Fruit fly (Drosophila melanogaster): ENCODE data around the gene robl37BC.

robl37BC gene

dm6 chr2L:19002959-19003371, 7.7 kb upstream of the robl37BC start, which contains the start of gene CG31793 (continued):
- TF ChIP-seq CG17912 (GFP tag; optimal IDR thresholded peaks at IDR 0.05): no peak
- TF ChIP-seq CG11696 (GFP tag; IDR thresholded peaks at IDR 0.05): 0 out of 2 replicates have a peak, but pooled peaks have one; percentile 27
- no peak for TF ChIP-seq prd (optimal IDR thresholded peaks at IDR 0.05)
- 0 out of 3 replicates have a peak, but pooled peaks have one; percentile 17 for TF ChIP-seq prd (GFP tag; IDR thresholded peaks at IDR 0.05)
- TF ChIP-seq az2 (GFP tag; optimal IDR thresholded peaks at IDR 0.05): peak; percentile 29
- no peak for TF ChIP-seq crc (GFP tag; optimal IDR thresholded peaks at IDR 0.05)
- no peak for TF ChIP-seq fd102C (GFP tag; optimal IDR thresholded peaks at IDR 0.05)
- peak; percentile 45 for TF ChIP-seq fd3F (GFP tag; optimal IDR thresholded peaks at IDR 0.05)
- no peak for TF ChIP-seq abd-A (tag; optimal IDR thresholded peaks at IDR 0.05)
- TF ChIP-seq CG3847 (GFP tag; IDR thresholded peaks at IDR 0.05): 0 out of 2 replicates have a peak, but pooled peaks have one; percentile 12
- TF ChIP-seq H2.0 (GFP tag; IDR thresholded peaks at IDR 0.05): 0 out of 2 replicates have a peak, but pooled peaks have one; percentile 22
- TF ChIP-seq pnt (GFP tag; optimal IDR thresholded peaks at IDR 0.05): no peak
- no peak for TF ChIP-seq sna (GFP tag; IDR thresholded peaks at IDR 0.05; ENCODE audit: partially characterized antibody)
- TF ChIP-seq E2f1 (GFP tag; IDR thresholded peaks at IDR 0.05): peak; percentile 25; the same call in 1 of the 2 replicates
- TF ChIP-seq da (GFP tag; optimal IDR thresholded peaks at IDR 0.05): no peak
- TF ChIP-seq Rx (GFP tag; IDR thresholded peaks at IDR 0.05): no peak
- peak; percentile 39; the same call in 1 of the 2 replicates for TF ChIP-seq CG6689 (GFP tag; IDR thresholded peaks at IDR 0.05)
- peak; percentile 41 for TF ChIP-seq Sox100B (GFP tag; optimal IDR thresholded peaks at IDR 0.05)
- no peak for TF ChIP-seq CG9215 (GFP tag; IDR thresholded peaks at IDR 0.05)
- TF ChIP-seq CG32532 (GFP tag; IDR thresholded peaks at IDR 0.05): peak; percentile 71; the same call in 1 of the 2 replicates
- peak; percentile 33 for TF ChIP-seq scrt (GFP tag; optimal IDR thresholded peaks at IDR 0.05)
- TF ChIP-seq Dfd (GFP tag; optimal IDR thresholded peaks at IDR 0.05): no peak
- TF ChIP-seq CG9609 (GFP tag; optimal IDR thresholded peaks at IDR 0.05): no peak
- peak; percentile 56 for TF ChIP-seq CG6854 (GFP tag; optimal IDR thresholded peaks at IDR 0.05)
- no peak for TF ChIP-seq jumu (GFP tag; optimal IDR thresholded peaks at IDR 0.05)
- TF ChIP-seq Lhr (GFP tag; optimal IDR thresholded peaks at IDR 0.05): no peak
- peak; percentile 23 for TF ChIP-seq Oli (tag; optimal IDR thresholded peaks at IDR 0.05)
- TF ChIP-seq psq (GFP tag; optimal IDR thresholded peaks at IDR 0.05): no peak
- no peak for TF ChIP-seq sim (GFP tag; IDR thresholded peaks at IDR 0.05)
- TF ChIP-seq pfk (GFP tag; optimal IDR thresholded peaks at IDR 0.05): no peak
- peak; percentile 33 for TF ChIP-seq CG2120 (GFP tag; optimal IDR thresholded peaks at IDR 0.05)
- 0 out of 2 replicates have a peak, but pooled peaks have one; percentile 24 for TF ChIP-seq CG10366 (GFP tag; IDR thresholded peaks at IDR 0.05)
- TF ChIP-seq CG31365 (tag; optimal IDR thresholded peaks at IDR 0.05): no peak
- peak; percentile 46; the same call in 1 of the 2 replicates for TF ChIP-seq Rfx (GFP tag; IDR thresholded peaks at IDR 0.05)
- TF ChIP-seq ranshi (GFP tag; IDR thresholded peaks at IDR 0.05): peak; percentile 54; the same call in 1 of the 2 replicates
- TF ChIP-seq CG17802 (tag; optimal IDR thresholded peaks at IDR 0.05): no peak
- TF ChIP-seq B-H2 (GFP tag; optimal IDR thresholded peaks at IDR 0.05): peak; percentile 49
- TF ChIP-seq wek (GFP tag; optimal IDR thresholded peaks at IDR 0.05): no peak
- peak in 1 of 2 experiments; percentile 81 for TF ChIP-seq crp (GFP tag; optimal IDR thresholded peaks at IDR 0.05)
- TF ChIP-seq PHDP (tag; optimal IDR thresholded peaks at IDR 0.05): peak; percentile 75
- peak; percentile 72 for TF ChIP-seq grau (tag; optimal IDR thresholded peaks at IDR 0.05)
- no peak for TF ChIP-seq h (optimal IDR thresholded peaks at IDR 0.05)
- TF ChIP-seq vnd (GFP tag; IDR thresholded peaks at IDR 0.05; ENCODE audit: partially characterized antibody): 0 out of 3 replicates have a peak, but pooled peaks have one; percentile 42
- TF ChIP-seq exex (tag; optimal IDR thresholded peaks at IDR 0.05): peak; percentile 68
- TF ChIP-seq Doc2 (GFP tag; IDR thresholded peaks at IDR 0.05): no peak
- TF ChIP-seq zfh1 (GFP tag; IDR thresholded peaks at IDR 0.05): no peak
- no peak for TF ChIP-seq Neu2 (GFP tag; optimal IDR thresholded peaks at IDR 0.05; ENCODE audit: borderline replicate concordance)
- no peak for TF ChIP-seq Fer2 (tag; optimal IDR thresholded peaks at IDR 0.05)
- TF ChIP-seq usp (GFP tag; optimal IDR thresholded peaks at IDR 0.05): no peak
- TF ChIP-seq Abd-B (GFP tag; optimal IDR thresholded peaks at IDR 0.05): no peak
- no peak for TF ChIP-seq pita (GFP tag; optimal IDR thresholded peaks at IDR 0.05)

All from whole organism, embryonic.